Worm (Caenorhabditis elegans): Measurements from ENCODE around the gene C18A11.4.

The C18A11.4 gene

ce11 chrX:8019665-8020064 is 25.7 kb upstream of the C18A11.4 start (continued):
- TF ChIP-seq nhr-76 (tag; optimal IDR thresholded peaks at IDR 0.05) = no peak
- no peak for TF ChIP-seq pqm-1 (tag; optimal IDR thresholded peaks at IDR 0.05)
- TF ChIP-seq snu-23 (GFP tag; optimal IDR thresholded peaks at IDR 0.05) = peak; percentile 92
- TF ChIP-seq nhr-77 (tag; optimal IDR thresholded peaks at IDR 0.05) = no peak
- no peak for TF ChIP-seq nhr-12 (tag; optimal IDR thresholded peaks at IDR 0.05)
- TF ChIP-seq hlh-4 (tag; optimal IDR thresholded peaks at IDR 0.05) = no peak
- peak; percentile 71 for TF ChIP-seq unc-86 (tag; optimal IDR thresholded peaks at IDR 0.05)
- peak; percentile 86 for TF ChIP-seq nhr-47 (tag; optimal IDR thresholded peaks at IDR 0.05)
- peak; percentile 30 for TF ChIP-seq ceh-8 (GFP tag; optimal IDR thresholded peaks at IDR 0.05)
- TF ChIP-seq ztf-11 (tag; optimal IDR thresholded peaks at IDR 0.05) = peak in 1 of 2 experiments; percentile 33
- peak; percentile 73 for TF ChIP-seq xbp-1 (tag; optimal IDR thresholded peaks at IDR 0.05)
- TF ChIP-seq ama-1 (optimal IDR thresholded peaks at IDR 0.05) = no peak
- peak; percentile 47 for TF ChIP-seq ceh-63 (GFP tag; optimal IDR thresholded peaks at IDR 0.05)
- peak; percentile 73 for TF ChIP-seq vab-15 (tag; optimal IDR thresholded peaks at IDR 0.05)
- TF ChIP-seq aly-2 (tag; optimal IDR thresholded peaks at IDR 0.05) = no peak
- peak; percentile 80 for TF ChIP-seq jun-1 (tag; optimal IDR thresholded peaks at IDR 0.05)
- TF ChIP-seq F16B12.6 (tag; optimal IDR thresholded peaks at IDR 0.05) = no peak
- peak; percentile 66 for TF ChIP-seq pax-3 (tag; optimal IDR thresholded peaks at IDR 0.05)
- peak; percentile 22 to 45 (median 39) for TF ChIP-seq dpl-1 (GFP tag; optimal IDR thresholded peaks at IDR 0.05)
- peak; percentile 92 for TF ChIP-seq fkh-8 (tag; optimal IDR thresholded peaks at IDR 0.05)
- peak; percentile 63 for TF ChIP-seq mab-9 (GFP tag; IDR thresholded peaks at IDR 0.05)
- peak; percentile 31 for TF ChIP-seq nhr-11 (tag; optimal IDR thresholded peaks at IDR 0.05)
- no peak for TF ChIP-seq lin-39 (tag; optimal IDR thresholded peaks at IDR 0.05)
- peak; percentile 72 for TF ChIP-seq nhr-90 (tag; optimal IDR thresholded peaks at IDR 0.05; ENCODE audit: poor library complexity)
- peak; percentile 83 for TF ChIP-seq fkh-10 (GFP tag; optimal IDR thresholded peaks at IDR 0.05)
- no peak for TF ChIP-seq nhr-237 (tag; optimal IDR thresholded peaks at IDR 0.05)
- TF ChIP-seq fos-1 (tag; optimal IDR thresholded peaks at IDR 0.05) = peak; percentile 61
- no peak for TF ChIP-seq fkh-4 (tag; optimal IDR thresholded peaks at IDR 0.05; ENCODE audit: borderline replicate concordance)
- TF ChIP-seq unc-62 (GFP tag; optimal IDR thresholded peaks at IDR 0.05) = no peak
- peak; percentile 78 for TF ChIP-seq skn-1 (tag; optimal IDR thresholded peaks at IDR 0.05)
- TF ChIP-seq mep-1 (tag; optimal IDR thresholded peaks at IDR 0.05) = peak; percentile 89
- TF ChIP-seq dsc-1 (tag; optimal IDR thresholded peaks at IDR 0.05) = peak; percentile 17
- peak; percentile 91 for TF ChIP-seq tbx-2 (tag; optimal IDR thresholded peaks at IDR 0.05)
- no peak for TF ChIP-seq unc-98 (GFP tag; IDR thresholded peaks at IDR 0.05)
- no peak for TF ChIP-seq ets-5 (GFP tag; IDR thresholded peaks at IDR 0.05)
- peak; percentile 31; the same call in 1 of the 2 replicates for TF ChIP-seq isw-1 (GFP tag; IDR thresholded peaks at IDR 0.05)
- no peak for TF ChIP-seq lin-15B (tag; optimal IDR thresholded peaks at IDR 0.05)
- TF ChIP-seq ces-1 (GFP tag; optimal IDR thresholded peaks at IDR 0.05) = no peak

- TF ChIP-seq ztf-11 (tag; optimal IDR thresholded peaks at IDR 0.05) (peak in 1 of 2 experiments; percentile 62), swsn-7 (tag; optimal IDR thresholded peaks at IDR 0.05) (peak; percentile 87), nhr-28 (tag; optimal IDR thresholded peaks at IDR 0.05) (no peak), lin-14 (GFP tag; optimal IDR thresholded peaks at IDR 0.05) (peak; percentile 98), aha-1 (tag; optimal IDR thresholded peaks at IDR 0.05) (peak; percentile 61), lin-39 (tag; optimal IDR thresholded peaks at IDR 0.05) (peak; percentile 77), rnt-1 (tag; optimal IDR thresholded peaks at IDR 0.05) (peak; percentile 91), hlh-17 (GFP tag; optimal IDR thresholded peaks at IDR 0.05; ENCODE audit: borderline replicate concordance) (no peak), fkh-4 (tag; optimal IDR thresholded peaks at IDR 0.05; ENCODE audit: borderline replicate concordance) (peak; percentile 61), sup-37 (GFP tag; optimal IDR thresholded peaks at IDR 0.05) (peak; percentile 14), xbp-1 (tag; optimal IDR thresholded peaks at IDR 0.05) (peak; percentile 72), unc-86 (tag; optimal IDR thresholded peaks at IDR 0.05) (peak; percentile 88), elt-3 (tag; optimal IDR thresholded peaks at IDR 0.05) (no peak), C04F5.9 (tag; optimal IDR thresholded peaks at IDR 0.05) (peak; percentile 7), mep-1 (tag; optimal IDR thresholded peaks at IDR 0.05) (peak; percentile 66), irx-1 (tag; optimal IDR thresholded peaks at IDR 0.05) (peak; percentile 68), snpc-4 (tag; optimal IDR thresholded peaks at IDR 0.05) (peak; percentile 26), jun-1 (tag; optimal IDR thresholded peaks at IDR 0.05) (peak; percentile 61), egl-13 (tag; optimal IDR thresholded peaks at IDR 0.05) (peak; percentile 89), lin-15B (tag; optimal IDR thresholded peaks at IDR 0.05) (no peak), tbx-2 (tag; optimal IDR thresholded peaks at IDR 0.05) (peak; percentile 90), snu-23 (GFP tag; optimal IDR thresholded peaks at IDR 0.05) (peak; percentile 87), efl-1 (optimal IDR thresholded peaks at IDR 0.05) (peak; percentile 31 to 45), efl-1 (GFP tag; optimal IDR thresholded peaks at IDR 0.05 in 1 of 2) (peak; percentile 49 to 94), ceh-88 (GFP tag; IDR thresholded peaks at IDR 0.05) (peak; percentile 75)
These were observed 23.7 kb upstream of the C18A11.4 start for ce11 chrX:8021609-8022008.

Data from whole organism, L1 larva.